Worm (Caenorhabditis elegans): ENCODE measurements around the gene rabs-5.

Gene rabs-5

DNA sequence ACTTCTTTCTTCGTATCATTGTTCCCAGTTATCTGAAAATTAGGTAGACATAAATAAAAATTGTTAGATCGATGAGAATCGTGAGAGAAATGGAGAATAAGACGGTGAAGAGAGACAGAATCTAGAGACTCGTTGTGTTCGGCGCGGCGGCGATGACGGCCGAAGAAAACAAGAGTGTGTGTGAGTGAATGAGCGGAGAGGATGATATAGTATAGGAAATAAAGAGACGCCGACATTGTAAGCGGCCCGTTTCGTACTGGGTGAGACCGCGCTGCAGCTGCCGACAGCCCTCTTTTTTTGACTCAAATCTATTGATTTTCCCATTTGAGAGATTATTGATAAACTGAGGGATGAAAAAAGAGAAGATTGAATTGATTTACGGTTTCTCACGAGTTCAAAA, 4.8 kb upstream of the rabs-5 start, which contains the start of gene Y42H9AR.4 (continued):
- TF ChIP-seq ztf-1 (GFP tag; conservative IDR thresholded peaks at IDR 0.05) (no peak), lin-39 (tag; optimal IDR thresholded peaks at IDR 0.05) (no peak), ceh-82 (tag; optimal IDR thresholded peaks at IDR 0.05) (no peak), lin-11 (tag; optimal IDR thresholded peaks at IDR 0.05) (no peak)

DNA sequence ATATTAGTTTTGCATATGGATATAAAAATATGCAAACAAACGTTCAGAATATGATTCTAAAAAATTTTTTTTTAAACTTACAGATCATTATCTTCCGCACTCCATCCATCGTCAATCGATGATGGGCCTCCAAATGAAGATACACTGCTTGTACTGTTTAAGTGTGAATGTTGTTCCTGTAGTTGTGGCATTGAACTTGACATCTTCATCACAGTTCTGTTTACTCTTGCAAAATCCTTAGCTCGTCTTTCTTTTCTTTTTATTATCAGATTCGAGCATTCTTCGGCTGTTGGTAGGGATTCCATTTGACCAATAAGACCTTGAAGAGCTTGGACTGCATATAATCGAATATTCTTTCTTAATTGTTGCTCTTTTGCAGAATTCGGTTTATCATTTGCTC, 2.3 kb downstream of the rabs-5 start:
- no peak for TF ChIP-seq mbf-1 (tag; optimal IDR thresholded peaks at IDR 0.05)
- TF ChIP-seq R02D3.7 (tag; optimal IDR thresholded peaks at IDR 0.05) = no peak
- TF ChIP-seq lin-11 (tag; optimal IDR thresholded peaks at IDR 0.05) = no peak
- no peak for TF ChIP-seq unc-55 (GFP tag; optimal IDR thresholded peaks at IDR 0.05)
- no peak for TF ChIP-seq nhr-129 (tag; optimal IDR thresholded peaks at IDR 0.05)
- TF ChIP-seq blmp-1 (tag; optimal IDR thresholded peaks at IDR 0.05; ENCODE audit: insufficient read depth) = no peak
- TF ChIP-seq mdl-1 (tag; optimal IDR thresholded peaks at IDR 0.05) = no peak
- TF ChIP-seq elt-1 (tag; optimal IDR thresholded peaks at IDR 0.05) = no peak
- no peak for TF ChIP-seq gmeb-1 (tag; optimal IDR thresholded peaks at IDR 0.05)
- no peak for TF ChIP-seq egl-27 (tag; optimal IDR thresholded peaks at IDR 0.05)
- TF ChIP-seq nhr-11 (tag; optimal IDR thresholded peaks at IDR 0.05) = no peak
- no peak for TF ChIP-seq sma-3 (GFP tag; optimal IDR thresholded peaks at IDR 0.05)
- TF ChIP-seq nhr-77 (tag; optimal IDR thresholded peaks at IDR 0.05) = no peak
- TF ChIP-seq aly-2 (tag; optimal IDR thresholded peaks at IDR 0.05) = no peak
- no peak for TF ChIP-seq sma-9 (GFP tag; optimal IDR thresholded peaks at IDR 0.05)
- TF ChIP-seq sma-9 (tag; optimal IDR thresholded peaks at IDR 0.05) = no peak

DNA sequence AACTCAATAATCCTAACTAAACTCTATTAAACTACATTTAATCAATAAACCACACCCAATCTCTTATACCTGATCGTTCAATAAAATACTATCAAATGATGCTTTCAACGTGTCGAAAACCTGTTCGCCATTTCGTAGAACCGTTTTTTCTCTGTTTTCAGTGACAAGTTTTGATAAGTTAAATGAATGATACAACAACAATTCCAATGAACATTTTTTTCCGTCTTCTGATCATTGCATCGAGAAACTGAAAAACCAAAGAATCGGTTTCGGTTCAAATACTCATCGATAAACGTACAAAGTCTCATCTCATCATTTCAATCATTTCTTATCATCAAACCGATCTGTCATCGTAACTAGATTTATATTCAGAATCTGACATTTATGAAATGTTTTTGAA, 4.2 kb downstream of the rabs-5 start:
- TF ChIP-seq nhr-77 (tag; optimal IDR thresholded peaks at IDR 0.05) = no peak
- peak; percentile 45 for TF ChIP-seq nhr-21 (tag; optimal IDR thresholded peaks at IDR 0.05)
- no peak for TF ChIP-seq mbf-1 (tag; optimal IDR thresholded peaks at IDR 0.05)
- no peak for TF ChIP-seq ceh-16 (tag; optimal IDR thresholded peaks at IDR 0.05)
- peak; percentile 66 for TF ChIP-seq sma-9 (GFP tag; optimal IDR thresholded peaks at IDR 0.05)
- no peak for TF ChIP-seq sma-9 (tag; optimal IDR thresholded peaks at IDR 0.05)
- no peak for TF ChIP-seq skn-1 (tag; optimal IDR thresholded peaks at IDR 0.05)
- TF ChIP-seq nhr-25 (tag; optimal IDR thresholded peaks at IDR 0.05) = peak; percentile 37
- TF ChIP-seq nhr-6 (tag; optimal IDR thresholded peaks at IDR 0.05) = no peak
- TF ChIP-seq sma-3 (GFP tag; optimal IDR thresholded peaks at IDR 0.05) = peak; percentile 14
- TF ChIP-seq blmp-1 (tag; optimal IDR thresholded peaks at IDR 0.05; ENCODE audit: insufficient read depth) = no peak
- no peak for TF ChIP-seq peb-1 (tag; optimal IDR thresholded peaks at IDR 0.05)
- TF ChIP-seq F13H6.1 (tag; optimal IDR thresholded peaks at IDR 0.05) = no peak
- TF ChIP-seq nhr-10 (tag; optimal IDR thresholded peaks at IDR 0.05) = no peak
- TF ChIP-seq crh-2 (tag; optimal IDR thresholded peaks at IDR 0.05) = peak; percentile 3
- TF ChIP-seq lin-13 (GFP tag; optimal IDR thresholded peaks at IDR 0.05) = no peak

DNA sequence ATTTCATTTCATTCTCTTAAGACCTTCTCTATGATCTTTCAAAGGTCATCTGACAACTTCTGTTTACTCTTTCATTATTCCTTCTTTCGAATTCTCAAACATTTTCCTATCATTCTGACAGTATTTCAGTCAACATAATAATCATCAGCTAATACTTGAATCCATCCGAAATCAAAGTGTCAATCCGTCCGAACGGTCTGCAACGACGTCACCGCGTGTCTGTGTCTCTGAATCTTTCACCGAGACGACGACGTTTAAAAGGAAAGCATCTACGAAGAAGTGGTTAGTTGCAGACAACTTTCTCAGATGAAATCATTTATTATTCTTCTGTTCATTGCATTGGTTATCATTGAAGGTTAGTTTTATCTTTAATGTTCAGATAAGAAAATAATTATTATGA, 5.2 kb downstream of the rabs-5 start, which contains the start of gene Y42H9AR.5:
Gene Y42H9AR.5, plus strand, starts transcription at position 301 of the 400 bp plus-strand sequence.
- TF ChIP-seq nhr-237 (tag; optimal IDR thresholded peaks at IDR 0.05) = no peak
- peak; percentile 42 for TF ChIP-seq fos-1 (tag; optimal IDR thresholded peaks at IDR 0.05)

DNA sequence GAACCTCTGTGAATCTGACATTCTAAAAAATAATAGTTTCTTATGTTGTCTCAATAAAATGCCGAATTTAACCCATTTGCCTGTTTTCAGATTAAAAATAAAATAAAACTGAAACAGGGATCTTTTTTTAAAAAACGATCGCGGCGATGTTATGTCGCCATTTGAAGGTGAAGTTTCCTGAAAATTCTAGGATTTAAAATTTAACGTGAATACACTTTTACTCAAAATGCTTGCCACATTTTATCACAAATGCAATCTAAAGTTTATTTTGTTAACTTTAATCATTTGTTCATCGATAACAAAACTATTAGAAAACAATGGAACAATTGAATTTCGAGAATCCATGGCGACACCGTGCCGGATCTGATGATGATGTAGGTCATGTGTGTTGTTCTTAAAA, 7.8 kb downstream of the rabs-5 start, which contains the start of gene Y42H9AR.2:
Gene Y42H9AR.2, plus strand, starts transcription at position 301 of the 400 bp plus-strand sequence.
- no peak for TF ChIP-seq lin-13 (GFP tag; optimal IDR thresholded peaks at IDR 0.05)
- TF ChIP-seq nhr-25 (tag; optimal IDR thresholded peaks at IDR 0.05) = no peak
- no peak for TF ChIP-seq unc-55 (GFP tag; optimal IDR thresholded peaks at IDR 0.05)
- no peak for TF ChIP-seq mbf-1 (tag; optimal IDR thresholded peaks at IDR 0.05)
- no peak for TF ChIP-seq lsy-2 (tag; optimal IDR thresholded peaks at IDR 0.05)
- no peak for TF ChIP-seq mab-5 (tag; optimal IDR thresholded peaks at IDR 0.05)
- TF ChIP-seq ZK546.5 (tag; optimal IDR thresholded peaks at IDR 0.05) = no peak

DNA sequence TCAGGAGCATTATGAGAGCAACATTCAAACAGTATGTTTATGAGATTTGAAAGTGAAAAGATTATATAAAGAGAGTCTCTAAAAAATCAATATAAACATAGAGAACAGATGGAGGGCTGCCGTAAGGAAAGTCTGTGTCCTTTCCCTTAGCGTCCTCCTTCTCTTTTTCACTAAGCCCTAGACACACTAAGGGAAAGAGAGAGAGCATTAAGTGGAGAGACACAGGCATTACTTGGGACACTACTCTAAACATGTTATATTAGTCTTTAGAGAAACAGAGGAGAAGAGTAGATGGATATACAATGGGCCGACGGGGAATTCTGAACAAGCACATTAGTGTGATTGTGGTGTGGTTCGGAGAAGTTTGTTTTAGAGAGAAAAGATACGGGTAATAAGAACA, 11.0 kb downstream of the rabs-5 start:
- TF ChIP-seq sma-3 (GFP tag; optimal IDR thresholded peaks at IDR 0.05) = no peak
- TF ChIP-seq R02D3.7 (tag; optimal IDR thresholded peaks at IDR 0.05) = no peak
- TF ChIP-seq F13H6.1 (tag; optimal IDR thresholded peaks at IDR 0.05) = no peak
